Worm (Caenorhabditis elegans) whole organism, L1 larva: ENCODE results near the gene Y67D8B.3.

Source experiments
- C04F5.9 ChIP-seq: sonication (generic microtip); optimal IDR thresholded peaks from 2 replicates; lab custom pipeline; 2016; ENCODE audit warnings: missing genetic modification characterization, missing compliant biosample characterization
- alr-1 ChIP-seq: fragments of 200-800 bp; sonication (Bioruptor generic); optimal IDR thresholded peaks from 2 replicates; lab custom pipeline; 2018; ENCODE audit warnings: borderline replicate concordance, mild to moderate bottlenecking, missing genetic modification characterization, missing compliant biosample characterization
- aly-2 ChIP-seq: fragments of 150-350 bp; optimal IDR thresholded peaks from 2 replicates; lab custom pipeline; 2014; ENCODE audit warnings: missing biosample characterization, missing genetic modification characterization
- ceh-82 ChIP-seq, 3 experiments: fragments of 150-350 bp in 1 of 3; sonication (generic microtip) in 2 of 3; optimal IDR thresholded peaks; 2 replicates each; lab custom pipeline; 2014 to 2017; ENCODE audit warnings: missing biosample characterization in 3 of 3, missing genetic modification characterization in 3 of 3
- ceh-88 ChIP-seq: fragments of 200-800 bp; sonication (Bioruptor generic); IDR thresholded peaks from 2 replicates; pipeline ENCODE4 v1.3.6; 2022; ENCODE audit warnings: missing genetic modification characterization, missing compliant biosample characterization
- ceh-90 ChIP-seq: sonication (generic microtip); optimal IDR thresholded peaks from 2 replicates; lab custom pipeline; 2016; ENCODE audit warnings: missing genetic modification characterization, missing compliant biosample characterization
- ces-1 ChIP-seq: fragments of 150-350 bp; optimal IDR thresholded peaks from 2 replicates; lab custom pipeline; 2014; ENCODE audit warnings: missing biosample characterization, missing genetic modification reagents, missing genetic modification characterization
- dpl-1 ChIP-seq, 3 experiments: fragments of 150-350 bp in 2 of 3; sonication (generic microtip) in 1 of 3; optimal IDR thresholded peaks; 2 replicates each; lab custom pipeline; 2014 to 2017; ENCODE audit warnings: missing biosample characterization in 3 of 3, missing genetic modification characterization in 3 of 3, missing genetic modification reagents in 3 of 3
- dsc-1 ChIP-seq: sonication (generic microtip); optimal IDR thresholded peaks from 2 replicates; lab custom pipeline; 2016; ENCODE audit warnings: mild to moderate bottlenecking, missing genetic modification characterization, missing compliant biosample characterization
- egl-13 ChIP-seq: sonication (generic microtip); optimal IDR thresholded peaks from 2 replicates; lab custom pipeline; 2016; ENCODE audit warnings: missing genotype, missing genetic modification reagents, missing genetic modification characterization, missing compliant biosample characterization
- elt-3 ChIP-seq, 6 experiments: fragments of 150-350 bp in 1 of 6; sonication (generic microtip); optimal IDR thresholded peaks; 2 replicates each; lab custom pipeline; 2017 to 2018; ENCODE audit warnings: missing biosample characterization in 6 of 6, missing genetic modification characterization in 6 of 6, inconsistent platforms in 1 of 6
- fkh-10 ChIP-seq: sonication (generic microtip); optimal IDR thresholded peaks from 2 replicates; lab custom pipeline; 2017; ENCODE audit warnings: missing biosample characterization, missing genetic modification reagents, missing genetic modification characterization
- fkh-8 ChIP-seq: sonication (generic microtip); optimal IDR thresholded peaks from 2 replicates; lab custom pipeline; 2016; ENCODE audit warnings: mild to moderate bottlenecking, missing genetic modification characterization, missing compliant biosample characterization
- grh-1 ChIP-seq: fragments of 200-800 bp; sonication (Bioruptor generic); IDR thresholded peaks from 2 replicates; pipeline ENCODE4 v1.3.6; 2022; ENCODE audit warnings: missing genetic modification reagents, missing genetic modification characterization, missing compliant biosample characterization
- hlh-17 ChIP-seq: fragments of 200-800 bp; sonication (Bioruptor generic); optimal IDR thresholded peaks from 2 replicates; lab custom pipeline; 2018; ENCODE audit warnings: missing genetic modification characterization, mild to moderate bottlenecking, missing compliant biosample characterization, moderate library complexity, borderline replicate concordance
- irx-1 ChIP-seq: sonication (generic microtip); optimal IDR thresholded peaks from 2 replicates; lab custom pipeline; 2016; ENCODE audit warnings: missing genetic modification characterization, missing compliant biosample characterization
- lin-35 ChIP-seq, 2 experiments: fragments of 150-350 bp; optimal IDR thresholded peaks; 2 replicates each; lab custom pipeline; 2014; ENCODE audit warnings: missing biosample characterization in 2 of 2, missing genetic modification characterization in 2 of 2, missing genetic modification reagents in 2 of 2
- lin-39 ChIP-seq: fragments of 150-350 bp; optimal IDR thresholded peaks from 2 replicates; lab custom pipeline; 2014; ENCODE audit warnings: missing biosample characterization, missing genetic modification reagents, missing genetic modification characterization
- lir-3 ChIP-seq: sonication (generic microtip); optimal IDR thresholded peaks from 2 replicates; lab custom pipeline; 2016; ENCODE audit warnings: mild to moderate bottlenecking, missing genetic modification characterization, moderate library complexity, missing compliant biosample characterization; ENCODE audit not compliant: poor library complexity
- mab-9 ChIP-seq: fragments of 200-800 bp; sonication (Bioruptor generic); IDR thresholded peaks from 2 replicates; pipeline ENCODE4 v1.3.6; 2022; ENCODE audit warnings: missing genetic modification reagents, missing genetic modification characterization, missing compliant biosample characterization
- mef-2 ChIP-seq: fragments of 150-350 bp; optimal IDR thresholded peaks from 2 replicates; lab custom pipeline; 2014; ENCODE audit warnings: missing biosample characterization, missing genetic modification characterization
- mep-1 ChIP-seq: fragments of 150-350 bp; optimal IDR thresholded peaks from 2 replicates; lab custom pipeline; 2014; ENCODE audit warnings: missing biosample characterization, missing genetic modification characterization
- nhr-19 ChIP-seq: fragments of 200-800 bp; sonication (Bioruptor generic); conservative IDR thresholded peaks from 2 replicates; pipeline ENCODE4 v1.3.6; 2022; ENCODE audit warnings: missing genetic modification characterization, missing compliant biosample characterization
- nhr-20 ChIP-seq: sonication (generic microtip); optimal IDR thresholded peaks from 2 replicates; lab custom pipeline; 2016; ENCODE audit warnings: mild to moderate bottlenecking, missing genetic modification characterization, missing compliant biosample characterization
- nhr-237 ChIP-seq: fragments of 150-350 bp; optimal IDR thresholded peaks from 2 replicates; lab custom pipeline; 2014; ENCODE audit warnings: missing biosample characterization, missing genetic modification characterization
- nhr-28 ChIP-seq: fragments of 150-350 bp; optimal IDR thresholded peaks from 2 replicates; lab custom pipeline; 2014; ENCODE audit warnings: missing biosample characterization, missing genetic modification characterization
- nhr-47 ChIP-seq: sonication (generic microtip); optimal IDR thresholded peaks from 2 replicates; lab custom pipeline; 2016; ENCODE audit warnings: mild to moderate bottlenecking, missing genetic modification characterization, moderate library complexity, missing compliant biosample characterization
- nhr-71 ChIP-seq: sonication (generic microtip); optimal IDR thresholded peaks from 2 replicates; lab custom pipeline; 2016; ENCODE audit warnings: mild to moderate bottlenecking, missing genetic modification characterization, moderate library complexity, missing compliant biosample characterization
- nhr-76 ChIP-seq: sonication (generic microtip); optimal IDR thresholded peaks from 2 replicates; lab custom pipeline; 2017; ENCODE audit warnings: missing biosample characterization, missing genetic modification characterization
- nhr-84 ChIP-seq: sonication (generic microtip); optimal IDR thresholded peaks from 2 replicates; lab custom pipeline; 2017; ENCODE audit warnings: missing biosample characterization, missing genetic modification characterization
- nhr-85 ChIP-seq: sonication (generic microtip); peaks from one replicate; lab custom pipeline; 2016; ENCODE audit warnings: missing genetic modification characterization, inconsistent platforms, missing compliant biosample characterization
- pag-3 ChIP-seq: sonication (generic microtip); optimal IDR thresholded peaks from 2 replicates; lab custom pipeline; 2017; ENCODE audit warnings: missing genetic modification characterization, mild to moderate bottlenecking, missing compliant biosample characterization, antibody characterized with exemption, borderline replicate concordance; ENCODE audit not compliant: insufficient read depth
- pax-3 ChIP-seq: fragments of 200-800 bp; sonication (Bioruptor generic); optimal IDR thresholded peaks from 2 replicates; lab custom pipeline; 2018; ENCODE audit warnings: mild to moderate bottlenecking, missing genetic modification characterization, moderate library complexity, missing compliant biosample characterization
- pqm-1 ChIP-seq: sonication (generic microtip); optimal IDR thresholded peaks from 3 replicates; lab custom pipeline; 2017; ENCODE audit warnings: missing biosample characterization, missing genetic modification characterization
- skn-1 ChIP-seq: fragments of 150-350 bp; optimal IDR thresholded peaks from 2 replicates; lab custom pipeline; 2014; ENCODE audit warnings: missing biosample characterization, missing genetic modification characterization
- snu-23 ChIP-seq: sonication (generic microtip); optimal IDR thresholded peaks from 2 replicates; lab custom pipeline; 2016; ENCODE audit warnings: missing genetic modification characterization, missing compliant biosample characterization
- sptf-1 ChIP-seq: fragments of 150-350 bp; optimal IDR thresholded peaks from 2 replicates; lab custom pipeline; 2014; ENCODE audit warnings: missing biosample characterization, missing genetic modification characterization
- sup-37 ChIP-seq: fragments of 200-800 bp; sonication (Bioruptor generic); optimal IDR thresholded peaks from 2 replicates; lab custom pipeline; 2018; ENCODE audit warnings: mild to moderate bottlenecking, missing genetic modification characterization, missing compliant biosample characterization
- tlp-1 ChIP-seq: fragments of 150-350 bp; optimal IDR thresholded peaks from 2 replicates; lab custom pipeline; 2014; ENCODE audit warnings: missing biosample characterization, missing genetic modification characterization
- unc-130 ChIP-seq: fragments of 150-350 bp; optimal IDR thresholded peaks from 2 replicates; lab custom pipeline; 2017; ENCODE audit warnings: missing biosample characterization, missing genetic modification characterization, inconsistent platforms
- unc-30 ChIP-seq: sonication (generic microtip); optimal IDR thresholded peaks from 2 replicates; lab custom pipeline; 2017; ENCODE audit warnings: missing biosample characterization, missing genetic modification characterization
- unc-62 ChIP-seq: fragments of 150-350 bp; optimal IDR thresholded peaks from 2 replicates; lab custom pipeline; 2014; ENCODE audit warnings: missing biosample characterization, missing genetic modification reagents, missing genetic modification characterization
- unc-98 ChIP-seq: fragments of 200-800 bp; sonication (Bioruptor generic); IDR thresholded peaks from 2 replicates; pipeline ENCODE4 v1.3.6; 2022; ENCODE audit warnings: missing genetic modification characterization, missing compliant biosample characterization
- xbp-1 ChIP-seq: sonication (generic microtip); optimal IDR thresholded peaks from 2 replicates; lab custom pipeline; 2016; ENCODE audit warnings: missing genetic modification characterization, missing compliant biosample characterization
- zag-1 ChIP-seq: fragments of 150-350 bp; optimal IDR thresholded peaks from 2 replicates; lab custom pipeline; 2014; ENCODE audit warnings: missing biosample characterization, missing genetic modification characterization
- ztf-11 ChIP-seq, 2 experiments: sonication (generic microtip); optimal IDR thresholded peaks; 2 replicates each; lab custom pipeline; 2016 to 2017; ENCODE audit warnings: missing genetic modification characterization in 2 of 2, missing biosample characterization in 1 of 2, missing compliant biosample characterization in 1 of 2

Gene Y67D8B.3

ce11 chrIV:3227549-3228139 is 25.6 kb upstream of the Y67D8B.3 start (continued):
- TF ChIP-seq tlp-1 (tag; lab: Kevin White, UChicago): no peak
- TF ChIP-seq pag-3: no peak
- TF ChIP-seq fkh-8 (tag; lab: Kevin White, UChicago): no peak
- no peak for TF ChIP-seq egl-13 (tag; lab: Kevin White, UChicago)
- TF ChIP-seq hlh-17 (GFP tag; lab: Kevin White, UChicago): no peak
- TF ChIP-seq ztf-11 (tag; optimal IDR thresholded peaks at IDR 0.05; lab: Kevin White, UChicago): no peak
- TF ChIP-seq ceh-82 (tag; optimal IDR thresholded peaks at IDR 0.05; lab: Kevin White, UChicago): no peak
- no peak for TF ChIP-seq unc-62 (GFP tag; lab: Kevin White, UChicago)
- TF ChIP-seq nhr-237 (tag; lab: Kevin White, UChicago): no peak

DNA sequence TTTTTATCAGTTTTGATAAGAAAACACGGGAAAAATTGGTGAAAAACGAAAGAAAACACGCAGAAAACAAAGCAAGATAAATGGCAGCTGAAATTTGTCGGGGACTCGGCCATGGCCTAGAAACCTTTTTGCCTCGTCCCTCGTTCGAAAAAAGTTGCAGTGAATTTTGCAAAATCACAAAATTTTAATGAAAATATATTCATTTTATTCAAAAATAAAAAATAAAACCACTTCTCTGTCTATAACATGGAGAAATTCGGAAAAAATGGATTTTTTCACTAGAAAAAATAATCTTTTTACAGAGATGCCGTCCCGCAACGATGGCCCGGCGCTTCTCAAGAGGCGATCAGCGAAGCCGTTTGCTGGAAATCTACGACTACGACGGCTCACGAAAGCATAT is 20.1 kb upstream of the Y67D8B.3 start, which contains the start of gene Y67D8A.2:
Y67D8A.2 (plus strand) TSS at position 301 of the 400 bp plus-strand sequence.
- no peak for TF ChIP-seq nhr-19 (GFP tag; lab: Robert Waterston, UW)
- TF ChIP-seq tlp-1 (tag; lab: Kevin White, UChicago): no peak
- no peak for TF ChIP-seq lin-35 (GFP tag; optimal IDR thresholded peaks at IDR 0.05; lab: Kevin White, UChicago)
- TF ChIP-seq fkh-8 (tag; lab: Kevin White, UChicago): no peak
- no peak for TF ChIP-seq nhr-84 (tag; lab: Kevin White, UChicago)
- TF ChIP-seq nhr-85 (tag; lab: Kevin White, UChicago): no peak
- no peak for TF ChIP-seq mep-1 (tag; lab: Kevin White, UChicago)
- no peak for TF ChIP-seq mab-9 (GFP tag; lab: Robert Waterston, UW)
- no peak for TF ChIP-seq pqm-1 (tag; lab: Kevin White, UChicago)
- TF ChIP-seq ceh-88: no peak
- TF ChIP-seq dpl-1 (GFP tag; optimal IDR thresholded peaks at IDR 0.05; lab: Kevin White, UChicago): no peak
- TF ChIP-seq lir-3 (tag; lab: Kevin White, UChicago): no peak
- TF ChIP-seq fkh-10 (GFP tag; lab: Kevin White, UChicago): no peak
- no peak for TF ChIP-seq egl-13 (tag; lab: Kevin White, UChicago)
- no peak for TF ChIP-seq ces-1

DNA sequence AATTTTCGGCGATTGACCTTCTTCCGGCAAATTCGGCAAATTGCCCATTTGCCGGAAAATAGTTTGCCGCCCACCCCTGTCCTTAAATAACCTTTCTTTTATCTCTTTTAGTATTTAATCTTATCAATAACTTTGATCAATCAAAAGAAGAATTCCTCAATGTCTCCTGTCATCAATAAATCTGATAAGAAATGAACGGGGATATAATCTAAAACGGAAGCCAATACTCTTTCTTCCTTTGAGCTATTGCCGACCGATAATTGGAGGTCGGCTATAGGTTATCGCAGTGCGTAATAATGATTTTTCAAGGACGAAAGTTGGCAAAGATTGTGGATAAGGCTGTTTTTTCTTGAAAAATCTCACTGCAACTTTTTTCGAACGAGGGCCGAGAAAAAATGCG is 19.1 kb upstream of the Y67D8B.3 start:
- TF ChIP-seq elt-3 (tag; optimal IDR thresholded peaks at IDR 0.05; lab: Kevin White, UChicago) (peak in 1 of 6 experiments; percentile 15), nhr-47 (tag; lab: Kevin White, UChicago) (no peak)

ce11 chrIV:3213426-3213825 is 11.4 kb upstream of the Y67D8B.3 start, which contains the start of gene slmp-1:
slmp-1 (plus strand) TSS chrIV:3213760.
- TF ChIP-seq mab-9 (GFP tag; lab: Robert Waterston, UW) (no peak), unc-98 (GFP tag; lab: Robert Waterston, UW) (no peak), mep-1 (tag; lab: Kevin White, UChicago) (peak; percentile 52), aly-2 (no peak), unc-30 (tag; lab: Kevin White, UChicago) (no peak), elt-3 (tag; optimal IDR thresholded peaks at IDR 0.05; lab: Kevin White, UChicago) (peak in 1 of 6 experiments; percentile 68), grh-1 (GFP tag; lab: Robert Waterston, UW) (no peak), xbp-1 (tag; lab: Kevin White, UChicago) (peak; percentile 35), nhr-71 (tag; lab: Kevin White, UChicago) (peak; percentile 60), sptf-1 (tag; lab: Kevin White, UChicago) (no peak), C04F5.9 (tag; lab: Kevin White, UChicago) (no peak), nhr-28 (tag; lab: Kevin White, UChicago) (no peak), ceh-90 (tag; lab: Kevin White, UChicago) (no peak), mef-2 (tag; lab: Kevin White, UChicago) (no peak), alr-1 (no peak), pax-3 (no peak), irx-1 (tag; lab: Kevin White, UChicago) (no peak), unc-130 (tag; lab: Kevin White, UChicago) (peak; percentile 67), skn-1 (tag; lab: Kevin White, UChicago) (peak; percentile 75), nhr-76 (tag; lab: Kevin White, UChicago) (no peak), lin-39 (tag; lab: Kevin White, UChicago) (no peak), dsc-1 (tag; lab: Kevin White, UChicago) (no peak), snu-23 (peak; percentile 69), nhr-20 (tag; lab: Kevin White, UChicago) (peak; percentile 49), zag-1 (no peak), sup-37 (GFP tag; lab: Kevin White, UChicago) (no peak)
